Worm (Caenorhabditis elegans) whole organism, mixed stage, embryonic: ENCODE results near the gene srx-84.

Experiments
- bed-3 ChIP-seq: fragments of 200-800 bp; sonication (Bioruptor generic); optimal IDR thresholded peaks from 3 replicates; lab custom pipeline; 2018; ENCODE audit warnings: mild to moderate bottlenecking, missing genetic modification characterization, moderate library complexity, missing compliant biosample characterization
- blmp-1 ChIP-seq: fragments of 150-350 bp; optimal IDR thresholded peaks from 2 replicates; lab custom pipeline; 2014; ENCODE audit warnings: missing biosample characterization, missing genetic modification characterization
- ceh-39 ChIP-seq: fragments of 150-350 bp; optimal IDR thresholded peaks from 2 replicates; lab custom pipeline; 2014; ENCODE audit warnings: missing biosample characterization, missing genetic modification characterization
- ceh-83 ChIP-seq: fragments of 200-800 bp; sonication (Bioruptor generic); optimal IDR thresholded peaks from 2 replicates; lab custom pipeline; 2018; ENCODE audit warnings: mild to moderate bottlenecking, missing genetic modification characterization, missing compliant biosample characterization
- ces-1 ChIP-seq: fragments of 150-350 bp; optimal IDR thresholded peaks from 2 replicates; lab custom pipeline; 2014; ENCODE audit warnings: missing biosample characterization, missing genetic modification reagents, missing genetic modification characterization
- cnd-1 ChIP-seq: fragments of 200-800 bp; sonication (Bioruptor generic); optimal IDR thresholded peaks from 2 replicates; lab custom pipeline; 2018; ENCODE audit warnings: mild to moderate bottlenecking, missing genetic modification characterization, missing compliant biosample characterization
- drap-1 ChIP-seq: fragments of 200-800 bp; sonication (Bioruptor generic); optimal IDR thresholded peaks from 3 replicates; lab custom pipeline; 2018; ENCODE audit warnings: mild to moderate bottlenecking, missing genetic modification characterization, missing compliant biosample characterization
- elt-1 ChIP-seq: sonication (generic microtip); optimal IDR thresholded peaks from 2 replicates; lab custom pipeline; 2017; ENCODE audit warnings: missing genetic modification characterization, mild to moderate bottlenecking, missing compliant biosample characterization, antibody characterized with exemption, moderate library complexity, borderline replicate concordance; ENCODE audit not compliant: insufficient read depth
- elt-3 ChIP-seq: fragments of 150-350 bp; optimal IDR thresholded peaks from 2 replicates; lab custom pipeline; 2014; ENCODE audit warnings: missing biosample characterization, missing genetic modification characterization
- flh-1 ChIP-seq: fragments of 200-800 bp; sonication (Bioruptor generic); optimal IDR thresholded peaks from 2 replicates; lab custom pipeline; 2018; ENCODE audit warnings: mild to moderate bottlenecking, missing genetic modification characterization, moderate library complexity, missing compliant biosample characterization
- ham-2 ChIP-seq: fragments of 200-800 bp; sonication (Bioruptor generic); optimal IDR thresholded peaks from 2 replicates; lab custom pipeline; 2018; ENCODE audit warnings: mild to moderate bottlenecking, missing genetic modification characterization, missing compliant biosample characterization
- hlh-1 ChIP-seq: fragments of 150-350 bp; optimal IDR thresholded peaks from 2 replicates; lab custom pipeline; 2014; ENCODE audit warnings: missing biosample characterization, missing genetic modification reagents, missing genetic modification characterization
- lin-13 ChIP-seq: fragments of 150-350 bp; optimal IDR thresholded peaks from 2 replicates; lab custom pipeline; 2014; ENCODE audit warnings: missing biosample characterization, missing genetic modification characterization
- lin-32 ChIP-seq: fragments of 200-800 bp; sonication (Bioruptor generic); optimal IDR thresholded peaks from 2 replicates; lab custom pipeline; 2018; ENCODE audit warnings: mild to moderate bottlenecking, missing genetic modification characterization, missing compliant biosample characterization
- lsy-2 ChIP-seq: fragments of 150-350 bp; optimal IDR thresholded peaks from 2 replicates; lab custom pipeline; 2014; ENCODE audit warnings: missing biosample characterization, missing genetic modification characterization
- mab-5 ChIP-seq: fragments of 150-350 bp; optimal IDR thresholded peaks from 2 replicates; lab custom pipeline; 2014; ENCODE audit warnings: missing biosample characterization, missing genetic modification characterization
- mep-1 ChIP-seq: fragments of 150-350 bp; optimal IDR thresholded peaks from 2 replicates; lab custom pipeline; 2017; ENCODE audit warnings: missing biosample characterization, missing genetic modification reagents, missing genetic modification characterization, inconsistent platforms
- mls-2 ChIP-seq: sonication (generic microtip); optimal IDR thresholded peaks from 2 replicates; lab custom pipeline; 2016; ENCODE audit warnings: mild to moderate bottlenecking, missing genetic modification characterization, moderate library complexity, missing compliant biosample characterization
- nhr-12 ChIP-seq: fragments of 150-350 bp; optimal IDR thresholded peaks from 2 replicates; lab custom pipeline; 2014; ENCODE audit warnings: missing biosample characterization, missing genetic modification characterization
- nhr-2 ChIP-seq: fragments of 150-350 bp; optimal IDR thresholded peaks from 2 replicates; lab custom pipeline; 2014; ENCODE audit warnings: missing biosample characterization, missing genetic modification characterization
- nhr-237 ChIP-seq: fragments of 150-350 bp; optimal IDR thresholded peaks from 2 replicates; lab custom pipeline; 2014; ENCODE audit warnings: missing biosample characterization, missing genetic modification characterization
- nhr-28 ChIP-seq: fragments of 150-350 bp; optimal IDR thresholded peaks from 2 replicates; lab custom pipeline; 2014; ENCODE audit warnings: missing biosample characterization, missing genetic modification characterization
- nhr-76 ChIP-seq: sonication (generic microtip); optimal IDR thresholded peaks from 2 replicates; lab custom pipeline; 2017; ENCODE audit warnings: missing biosample characterization, missing genetic modification characterization
- pha-4 ChIP-seq: fragments of 150-350 bp; optimal IDR thresholded peaks from 2 replicates; lab custom pipeline; 2018; ENCODE audit warnings: missing biosample characterization, missing genetic modification reagents, missing genetic modification characterization
- snpc-4 ChIP-seq: fragments of 150-350 bp; optimal IDR thresholded peaks from 2 replicates; lab custom pipeline; 2014; ENCODE audit warnings: missing biosample characterization, missing genetic modification characterization
- sptf-1 ChIP-seq: sonication (generic microtip); optimal IDR thresholded peaks from 2 replicates; lab custom pipeline; 2017; ENCODE audit warnings: mild to moderate bottlenecking, missing genetic modification characterization, moderate library complexity, missing compliant biosample characterization
- unc-120 ChIP-seq: sonication (generic microtip); optimal IDR thresholded peaks from 2 replicates; lab custom pipeline; 2017; ENCODE audit warnings: missing genetic modification characterization, missing compliant biosample characterization; ENCODE audit not compliant: poor library complexity, severe bottlenecking
- unc-39 ChIP-seq: fragments of 150-350 bp; optimal IDR thresholded peaks from 2 replicates; lab custom pipeline; 2014; ENCODE audit warnings: missing biosample characterization, missing genetic modification characterization
- unc-62 ChIP-seq: fragments of 150-350 bp; optimal IDR thresholded peaks from 2 replicates; lab custom pipeline; 2014; ENCODE audit warnings: missing biosample characterization, missing genetic modification reagents, missing genetic modification characterization
- zip-8 ChIP-seq: fragments of 150-350 bp; optimal IDR thresholded peaks from 2 replicates; lab custom pipeline; 2014; ENCODE audit warnings: missing biosample characterization, missing genetic modification characterization

The srx-84 gene

ce11 chrV:11644166-11644565 lies 45.3 kb downstream of the srx-84 start, which contains the start of gene bir-1:
TSS of gene bir-1 (plus strand) at chrV:11644477.
- TF ChIP-seq elt-3 (tag; lab: Kevin White, UChicago) (no peak), lsy-2 (peak; percentile 51), bed-3 (GFP tag; lab: Kevin White, UChicago) (no peak), lin-13 (tag; lab: Kevin White, UChicago) (peak; percentile 14), ces-1 (GFP tag; lab: Kevin White, UChicago) (peak; percentile 55), nhr-237 (tag; lab: Kevin White, UChicago) (peak; percentile 30), ceh-39 (tag; lab: Kevin White, UChicago) (peak; percentile 76), hlh-1 (tag; lab: Kevin White, UChicago) (peak; percentile 57), zip-8 (tag; lab: Kevin White, UChicago) (no peak), drap-1 (GFP tag; lab: Kevin White, UChicago) (no peak), flh-1 (GFP tag; lab: Kevin White, UChicago) (no peak), mep-1 (tag; lab: Kevin White, UChicago) (peak; percentile 83), nhr-76 (no peak), unc-120 (tag; lab: Kevin White, UChicago) (no peak), mls-2 (tag; lab: Kevin White, UChicago) (no peak), nhr-2 (tag; lab: Kevin White, UChicago) (peak; percentile 26)
- TF ChIP-seq, all 35 proteins: peak for 8

- TF ChIP-seq cnd-1 (tag; lab: Kevin White, UChicago) (no peak), ham-2 (GFP tag; lab: Kevin White, UChicago) (no peak), blmp-1 (tag; lab: Kevin White, UChicago) (no peak), pha-4 (tag; lab: Kevin White, UChicago) (no peak), nhr-2 (tag; lab: Kevin White, UChicago) (no peak), ces-1 (GFP tag; lab: Kevin White, UChicago) (no peak), flh-1 (GFP tag; lab: Kevin White, UChicago) (no peak)
These were observed 46.3 kb downstream of the srx-84 start, which contains the start of gene skp-1 for ce11 chrV:11645244-11645643. TSS of gene skp-1 (plus strand) at chrV:11645481.

ce11 chrV:11647821-11648220 lies 48.9 kb downstream of the srx-84 start:
- TF ChIP-seq cnd-1 (tag; lab: Kevin White, UChicago) (no peak), unc-62 (no peak)

- TF ChIP-seq ceh-83 (GFP tag; lab: Kevin White, UChicago) (no peak), blmp-1 (tag; lab: Kevin White, UChicago) (no peak), zip-8 (tag; lab: Kevin White, UChicago) (no peak), pha-4 (tag; lab: Kevin White, UChicago) (no peak), nhr-28 (tag; lab: Kevin White, UChicago) (no peak), elt-3 (tag; lab: Kevin White, UChicago) (no peak), hlh-1 (tag; lab: Kevin White, UChicago) (no peak), unc-39 (tag; lab: Kevin White, UChicago) (no peak), bed-3 (GFP tag; lab: Kevin White, UChicago) (no peak), lin-32 (GFP tag; lab: Kevin White, UChicago) (no peak), unc-120 (tag; lab: Kevin White, UChicago) (no peak), elt-1 (tag; lab: Kevin White, UChicago) (no peak), nhr-12 (tag; lab: Kevin White, UChicago) (no peak), sptf-1 (tag; lab: Kevin White, UChicago) (no peak), mab-5 (tag; lab: Kevin White, UChicago) (no peak), nhr-2 (tag; lab: Kevin White, UChicago) (no peak), unc-62 (no peak), cnd-1 (tag; lab: Kevin White, UChicago) (no peak)
These were observed 49.5 kb downstream of the srx-84 start for ce11 chrV:11648435-11648834.

ce11 chrV:11649254-11649653 lies 50.3 kb downstream of the srx-84 start:
- TF ChIP-seq snpc-4 (no peak), zip-8 (tag; lab: Kevin White, UChicago) (no peak)
